Worm (Caenorhabditis elegans): ENCODE measurements around the gene F07D3.3.

ce11 chrV:9509597-9509996 is 47.1 kb upstream of the F07D3.3 start:
- no peak for TF ChIP-seq F13H6.1 (tag; optimal IDR thresholded peaks at IDR 0.05)
- TF ChIP-seq elt-4 (tag; optimal IDR thresholded peaks at IDR 0.05), result no peak
- no peak for TF ChIP-seq zip-5 (tag; optimal IDR thresholded peaks at IDR 0.05)
- TF ChIP-seq fkh-10 (GFP tag; optimal IDR thresholded peaks at IDR 0.05), result no peak
- no peak for TF ChIP-seq lin-11 (tag; optimal IDR thresholded peaks at IDR 0.05)
- TF ChIP-seq mec-3 (tag; optimal IDR thresholded peaks at IDR 0.05; ENCODE audit: borderline replicate concordance), result no peak
- no peak for TF ChIP-seq nhr-11 (tag; optimal IDR thresholded peaks at IDR 0.05)
- no peak for TF ChIP-seq nfya-1 (tag; optimal IDR thresholded peaks at IDR 0.05)
- no peak for TF ChIP-seq elt-2 (tag; optimal IDR thresholded peaks at IDR 0.05)

Data from whole organism, late embryonic.